Worm (Caenorhabditis elegans) whole organism, young adult: ENCODE measurements around the gene F58H1.2.

Source experiments
- B0336.3 ChIP-seq: fragments of 200-800 bp; sonication (Bioruptor generic); IDR thresholded peaks from 2 replicates; pipeline ENCODE4 v1.3.6; 2022; ENCODE audit warnings: missing genetic modification characterization, missing compliant biosample characterization
- F23B12.7 ChIP-seq: sonication (generic microtip); optimal IDR thresholded peaks from 2 replicates; lab custom pipeline; 2017; ENCODE audit warnings: missing genetic modification characterization, mild to moderate bottlenecking, missing compliant biosample characterization, antibody characterized with exemption, moderate library complexity; ENCODE audit not compliant: insufficient read depth
- F37B4.10 ChIP-seq: fragments of 200-800 bp; sonication (Bioruptor generic); IDR thresholded peaks from 2 replicates; pipeline ENCODE4 v1.3.6; 2022; ENCODE audit warnings: missing genetic modification characterization, missing compliant biosample characterization
- F55B11.4 ChIP-seq: sonication (generic microtip); optimal IDR thresholded peaks from 2 replicates; lab custom pipeline; 2016; ENCODE audit warnings: missing compliant biosample characterization, missing genetic modification characterization, borderline replicate concordance; ENCODE audit not compliant: insufficient read depth
- T07F8.4 ChIP-seq: sonication (generic microtip); optimal IDR thresholded peaks from 2 replicates; lab custom pipeline; 2016; ENCODE audit warnings: mild to moderate bottlenecking, missing genetic modification characterization, moderate library complexity, missing compliant biosample characterization
- Y53F4B.3 ChIP-seq: fragments of 200-800 bp; sonication (Bioruptor generic); IDR thresholded peaks from 2 replicates; pipeline ENCODE4 v1.3.6; 2022; ENCODE audit warnings: missing genetic modification reagents, missing genetic modification characterization, missing compliant biosample characterization
- Y53G8AR.9 ChIP-seq: fragments of 200-800 bp; sonication (Bioruptor generic); conservative IDR thresholded peaks from 2 replicates; pipeline ENCODE4 v1.3.6; 2022; ENCODE audit warnings: missing genetic modification reagents, missing genetic modification characterization, missing compliant biosample characterization
- Y56A3A.18 ChIP-seq: fragments of 200-800 bp; sonication (Bioruptor generic); IDR thresholded peaks from 2 replicates; pipeline ENCODE4 v1.3.6; 2022; ENCODE audit warnings: missing genetic modification reagents, missing genetic modification characterization, missing compliant biosample characterization
- akir-1 ChIP-seq: fragments of 200-800 bp; sonication (Bioruptor generic); optimal IDR thresholded peaks from 2 replicates; lab custom pipeline; 2018; ENCODE audit warnings: mild to moderate bottlenecking, missing genetic modification characterization, moderate library complexity, missing compliant biosample characterization
- aptf-3 ChIP-seq: fragments of 200-800 bp; sonication (Bioruptor generic); IDR thresholded peaks from 2 replicates; pipeline ENCODE4 v1.3.6; 2022; ENCODE audit warnings: missing genetic modification characterization, missing compliant biosample characterization
- attf-5 ChIP-seq: fragments of 200-800 bp; sonication (Bioruptor generic); optimal IDR thresholded peaks from 2 replicates; lab custom pipeline; 2018; ENCODE audit warnings: mild to moderate bottlenecking, missing genetic modification characterization, missing compliant biosample characterization
- bed-2 ChIP-seq: fragments of 200-800 bp; sonication (Bioruptor generic); IDR thresholded peaks from 2 replicates; pipeline ENCODE4 v1.3.6; 2022; ENCODE audit warnings: missing genetic modification reagents, missing genetic modification characterization, missing compliant biosample characterization
- ceh-27 ChIP-seq: fragments of 200-800 bp; sonication (Bioruptor generic); optimal IDR thresholded peaks from 2 replicates; lab custom pipeline; 2018; ENCODE audit warnings: mild to moderate bottlenecking, missing genetic modification characterization, moderate library complexity, missing compliant biosample characterization
- ceh-40 ChIP-seq: fragments of 200-800 bp; sonication (Bioruptor generic); IDR thresholded peaks from 2 replicates; pipeline ENCODE4 v1.3.6; 2022; ENCODE audit warnings: missing genetic modification characterization, missing compliant biosample characterization
- ceh-58 ChIP-seq: fragments of 200-800 bp; sonication (Bioruptor generic); IDR thresholded peaks from 2 replicates; pipeline ENCODE4 v1.3.6; 2022; ENCODE audit warnings: missing genetic modification characterization, missing compliant biosample characterization
- ceh-79 ChIP-seq: sonication (generic microtip); optimal IDR thresholded peaks from 2 replicates; lab custom pipeline; 2017; ENCODE audit warnings: mild to moderate bottlenecking, missing genetic modification characterization, missing compliant biosample characterization
- dox-1 ChIP-seq: fragments of 200-800 bp; sonication (Bioruptor generic); IDR thresholded peaks from 2 replicates; pipeline ENCODE4 v1.3.6; 2022; ENCODE audit warnings: missing genetic modification reagents, missing genetic modification characterization, missing compliant biosample characterization
- efl-1 ChIP-seq: fragments of 150-350 bp; optimal IDR thresholded peaks from 2 replicates; lab custom pipeline; 2014; ENCODE audit warnings: missing biosample characterization, missing genetic modification reagents, missing genetic modification characterization
- egl-44 ChIP-seq: fragments of 200-800 bp; sonication (Bioruptor generic); IDR thresholded peaks from 2 replicates; pipeline ENCODE4 v1.3.6; 2022; ENCODE audit warnings: missing genetic modification reagents, missing genetic modification characterization, missing compliant biosample characterization
- ekl-4 ChIP-seq: fragments of 200-800 bp; sonication (Bioruptor generic); IDR thresholded peaks from 2 replicates; pipeline ENCODE4 v1.3.6; 2022; ENCODE audit warnings: missing genetic modification reagents, missing genetic modification characterization, missing compliant biosample characterization
- fkh-3 ChIP-seq: sonication (generic microtip); optimal IDR thresholded peaks from 2 replicates; lab custom pipeline; 2016; ENCODE audit warnings: mild to moderate bottlenecking, missing genetic modification characterization, missing compliant biosample characterization
- hlh-12 ChIP-seq: sonication (generic microtip); optimal IDR thresholded peaks from 2 replicates; lab custom pipeline; 2016; ENCODE audit warnings: missing genetic modification characterization, missing compliant biosample characterization
- hrde-1 ChIP-seq: sonication (generic microtip); optimal IDR thresholded peaks from 2 replicates; lab custom pipeline; 2016; ENCODE audit warnings: missing genetic modification characterization, mild to moderate bottlenecking, missing compliant biosample characterization, moderate library complexity, missing genotype, missing genetic modification reagents, borderline replicate concordance
- let-607 ChIP-seq, 2 experiments: fragments of 200-800 bp in 1 of 2; sonication (Bioruptor generic) in 1 of 2; sonication (generic microtip) in 1 of 2; optimal IDR thresholded peaks; 2 replicates each; lab custom pipeline; 2016 to 2018; ENCODE audit warnings: mild to moderate bottlenecking in 2 of 2, missing compliant biosample characterization in 2 of 2, missing genetic modification characterization in 2 of 2, moderate library complexity in 2 of 2, missing genotype in 1 of 2
- lin-26 ChIP-seq: fragments of 200-800 bp; sonication (Bioruptor generic); IDR thresholded peaks from 2 replicates; pipeline ENCODE4 v1.3.6; 2022; ENCODE audit warnings: missing genetic modification reagents, missing genetic modification characterization, missing compliant biosample characterization
- madf-3 ChIP-seq: fragments of 200-800 bp; sonication (Bioruptor generic); IDR thresholded peaks from 2 replicates; pipeline ENCODE4 v1.3.6; 2022; ENCODE audit warnings: missing genetic modification reagents, missing genetic modification characterization, missing compliant biosample characterization
- mcd-1 ChIP-seq: fragments of 200-800 bp; sonication (Bioruptor generic); IDR thresholded peaks from 2 replicates; pipeline ENCODE4 v1.3.6; 2022; ENCODE audit warnings: missing genetic modification reagents, missing genetic modification characterization, missing compliant biosample characterization
- mel-28 ChIP-seq: sonication (generic microtip); optimal IDR thresholded peaks from 2 replicates; lab custom pipeline; 2016; ENCODE audit warnings: borderline replicate concordance, mild to moderate bottlenecking, missing genetic modification characterization, missing compliant biosample characterization
- nfya-1 ChIP-seq: sonication (generic microtip); optimal IDR thresholded peaks from 2 replicates; lab custom pipeline; 2017; ENCODE audit warnings: antibody characterized with exemption, missing compliant biosample characterization, missing genetic modification characterization, borderline replicate concordance; ENCODE audit not compliant: insufficient read depth
- nfya-2 ChIP-seq: fragments of 200-800 bp; sonication (Bioruptor generic); IDR thresholded peaks from 2 replicates; pipeline ENCODE4 v1.3.6; 2022; ENCODE audit warnings: missing genetic modification reagents, missing genetic modification characterization, missing compliant biosample characterization
- nhr-80 ChIP-seq: sonication (generic microtip); optimal IDR thresholded peaks from 2 replicates; lab custom pipeline; 2016; ENCODE audit warnings: missing genetic modification characterization, missing compliant biosample characterization
- nhr-90 ChIP-seq: sonication (generic microtip); optimal IDR thresholded peaks from 2 replicates; lab custom pipeline; 2016; ENCODE audit warnings: missing genotype, mild to moderate bottlenecking, missing genetic modification characterization, missing compliant biosample characterization
- pha-4 ChIP-seq: fragments of 150-350 bp; sonication (generic microtip); optimal IDR thresholded peaks from 2 replicates; lab custom pipeline; 2014; ENCODE audit warnings: missing biosample characterization, missing genetic modification reagents, missing genetic modification characterization
- sea-2 ChIP-seq: fragments of 200-800 bp; sonication (Bioruptor generic); IDR thresholded peaks from 2 replicates; pipeline ENCODE4 v1.3.6; 2022; ENCODE audit warnings: missing genetic modification characterization, missing compliant biosample characterization
- snpc-1.1 ChIP-seq: sonication (generic microtip); optimal IDR thresholded peaks from 2 replicates; lab custom pipeline; 2017; ENCODE audit warnings: missing genetic modification characterization, mild to moderate bottlenecking, missing compliant biosample characterization, antibody characterized with exemption, moderate library complexity, missing genotype, missing genetic modification reagents; ENCODE audit not compliant: insufficient read depth
- snpc-1.3 ChIP-seq: sonication (generic microtip); optimal IDR thresholded peaks from 2 replicates; lab custom pipeline; 2017; ENCODE audit warnings: missing genetic modification characterization, mild to moderate bottlenecking, missing compliant biosample characterization, antibody characterized with exemption, moderate library complexity, missing genotype, missing genetic modification reagents; ENCODE audit not compliant: insufficient read depth
- unc-130 ChIP-seq: sonication (generic microtip); optimal IDR thresholded peaks from 2 replicates; lab custom pipeline; 2016; ENCODE audit warnings: missing genetic modification reagents, missing genetic modification characterization, missing compliant biosample characterization
- unc-62 ChIP-seq: fragments of 150-350 bp; optimal IDR thresholded peaks from 2 replicates; lab custom pipeline; 2014; ENCODE audit warnings: missing biosample characterization, missing genetic modification reagents, missing genetic modification characterization
- zfh-2 ChIP-seq: fragments of 200-800 bp; sonication (Bioruptor generic); conservative IDR thresholded peaks from 2 replicates; pipeline ENCODE4 v1.3.6; 2022; ENCODE audit warnings: missing genetic modification reagents, missing genetic modification characterization, missing compliant biosample characterization
- ztf-25 ChIP-seq: fragments of 200-800 bp; sonication (Bioruptor generic); IDR thresholded peaks from 2 replicates; pipeline ENCODE4 v1.3.6; 2022; ENCODE audit warnings: missing genetic modification reagents, missing genetic modification characterization, missing compliant biosample characterization
- ztf-6 ChIP-seq: fragments of 200-800 bp; sonication (Bioruptor generic); IDR thresholded peaks from 2 replicates; pipeline ENCODE4 v1.3.6; 2022; ENCODE audit warnings: missing genetic modification reagents, missing genetic modification characterization, missing compliant biosample characterization

F58H1.2 gene

DNA sequence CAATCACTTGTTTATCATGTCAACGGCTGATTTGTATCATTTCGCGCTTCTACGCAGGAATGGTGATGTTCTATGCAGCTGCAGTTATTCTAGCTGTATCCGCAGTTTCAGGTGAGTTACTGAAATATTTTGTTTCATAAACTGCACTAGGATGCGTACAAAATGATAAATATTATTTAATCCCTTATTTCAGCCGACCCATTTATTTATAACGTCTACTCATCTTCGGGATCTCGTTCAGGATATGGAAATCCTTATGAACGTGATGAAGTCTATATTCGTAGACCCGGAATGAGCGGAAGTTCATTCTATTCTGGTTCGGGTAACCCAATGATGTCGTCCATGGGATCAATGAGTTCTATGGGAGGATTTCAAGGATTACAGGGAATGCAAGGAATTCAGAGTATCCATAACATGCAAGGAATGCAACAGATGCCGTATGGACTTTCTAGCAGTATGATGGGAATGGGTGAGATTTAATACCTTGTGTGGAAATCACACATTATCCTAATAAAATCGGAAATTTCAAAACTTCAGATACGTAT lies at the start of gene F58H1.2:
Gene F58H1.2 (plus strand): TSS at position 51 of the 545 bp plus-strand sequence.
- TF ChIP-seq Y53F4B.3 (GFP tag; lab: Robert Waterston, UW) (no peak), ztf-25 (GFP tag; lab: Robert Waterston, UW) (no peak), nhr-80 (tag; lab: Kevin White, UChicago) (no peak), aptf-3 (GFP tag; lab: Robert Waterston, UW) (no peak), hrde-1 (tag; lab: Kevin White, UChicago) (no peak), ceh-79 (tag; lab: Kevin White, UChicago) (no peak), dox-1 (no peak), nhr-90 (no peak), Y56A3A.18 (GFP tag; lab: Robert Waterston, UW) (no peak), attf-5 (GFP tag; lab: Kevin White, UChicago) (no peak)
- TF ChIP-seq, all 124 proteins: peak for 0

DNA sequence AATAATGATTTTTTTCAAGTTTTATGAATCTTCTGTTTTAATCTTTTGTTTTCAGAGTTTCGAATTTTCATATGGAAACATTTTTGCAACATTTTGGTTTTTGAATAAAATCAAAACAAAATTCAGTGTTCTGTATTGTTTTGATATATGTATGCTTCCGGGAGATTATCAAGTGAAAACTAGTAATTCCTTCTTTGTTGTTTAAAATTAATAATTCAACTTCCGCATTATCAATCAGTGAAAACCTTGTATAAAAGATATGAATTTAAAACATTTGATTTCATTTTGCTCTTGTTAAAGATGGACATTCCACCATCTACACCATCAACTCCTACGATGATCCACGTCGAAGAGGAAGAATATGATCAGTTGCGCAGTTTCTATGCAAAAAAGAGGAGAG lies 49.2 kb upstream of the F58H1.2 start, which contains the start of gene sulp-5:
Gene sulp-5 (plus strand): TSS at position 301 of the 400 bp plus-strand sequence.
- no peak for TF ChIP-seq let-607 (tag; optimal IDR thresholded peaks at IDR 0.05; lab: Kevin White, UChicago)
- TF ChIP-seq mcd-1 (GFP tag; lab: Robert Waterston, UW): no peak
- TF ChIP-seq ztf-6 (GFP tag; lab: Robert Waterston, UW): no peak
- no peak for TF ChIP-seq nfya-2
- TF ChIP-seq, all 124 proteins: peak for 0

DNA sequence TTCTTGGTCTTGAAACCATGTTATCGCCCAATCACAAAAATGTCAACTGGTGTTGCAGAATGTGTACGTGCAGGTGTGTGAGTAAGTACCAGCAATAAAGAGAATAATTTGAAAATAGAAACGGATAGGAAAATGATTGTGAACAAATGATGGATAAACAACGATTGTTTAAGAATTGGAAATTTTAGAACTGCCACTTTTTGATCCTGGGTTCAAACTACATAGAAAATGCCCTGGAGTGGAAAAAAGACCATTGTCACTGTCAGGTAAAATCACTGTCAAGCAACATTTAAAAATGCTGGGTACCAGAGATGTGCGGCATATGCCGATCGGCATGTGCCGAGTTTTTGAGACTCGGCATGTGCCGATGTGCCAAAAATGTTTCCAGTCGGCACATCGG lies 45.7 kb upstream of the F58H1.2 start:
- TF ChIP-seq egl-44: no peak
- no peak for TF ChIP-seq nfya-1 (tag; lab: Kevin White, UChicago)
- TF ChIP-seq fkh-3 (tag; lab: Kevin White, UChicago): no peak
- TF ChIP-seq ceh-58 (GFP tag; lab: Robert Waterston, UW): no peak
- no peak for TF ChIP-seq bed-2 (GFP tag; lab: Robert Waterston, UW)

DNA sequence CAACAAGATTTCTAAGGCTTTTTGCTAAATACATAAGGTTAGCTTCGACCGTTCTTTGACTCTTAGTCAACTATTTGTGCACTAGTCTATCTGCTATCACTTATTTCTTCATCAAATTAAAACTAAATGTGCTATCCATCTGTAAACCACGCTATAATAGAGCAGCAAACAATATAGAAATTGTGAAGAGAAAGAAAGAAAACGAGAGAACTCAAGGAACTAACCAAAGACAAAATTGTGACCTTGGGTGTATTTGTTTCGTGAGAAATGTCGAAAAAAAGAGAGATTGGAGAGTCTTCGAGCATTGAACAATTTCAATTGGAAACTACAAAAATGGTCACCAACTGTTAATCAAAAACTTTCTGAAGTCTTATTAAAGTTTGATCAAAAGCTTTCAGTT lies 43.8 kb upstream of the F58H1.2 start:
- TF ChIP-seq unc-62 (GFP tag; lab: Kevin White, UChicago): no peak
- peak; percentile 75 for TF ChIP-seq nhr-80 (tag; lab: Kevin White, UChicago)
- no peak for TF ChIP-seq sea-2 (GFP tag; lab: Robert Waterston, UW)
- peak; percentile 33 for TF ChIP-seq pha-4
- TF ChIP-seq lin-26: no peak

DNA sequence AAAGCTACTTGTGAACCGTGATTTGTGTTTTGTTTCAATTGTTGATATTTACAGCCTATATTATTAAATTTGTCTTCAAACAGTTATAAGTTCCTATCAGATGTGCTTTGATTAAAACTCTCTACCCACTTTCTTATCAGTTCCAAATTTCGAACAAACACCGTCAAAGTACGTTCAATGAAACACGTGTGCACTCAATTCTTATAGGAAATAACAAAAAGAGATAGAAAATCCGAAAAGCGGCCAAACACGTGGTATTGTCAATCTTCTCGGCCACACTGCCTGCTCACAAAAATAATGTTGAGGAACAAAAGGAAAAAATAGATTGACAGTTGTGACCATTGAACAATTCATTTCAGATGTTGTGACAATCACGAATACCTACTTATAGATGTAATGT lies 43.0 kb upstream of the F58H1.2 start:
- TF ChIP-seq snpc-1.1 (tag; lab: Kevin White, UChicago) (no peak), zfh-2 (GFP tag; lab: Robert Waterston, UW) (no peak), efl-1 (no peak), dox-1 (no peak), ceh-27 (GFP tag; lab: Kevin White, UChicago) (no peak), F37B4.10 (GFP tag; lab: Robert Waterston, UW) (no peak), T07F8.4 (tag; lab: Kevin White, UChicago) (no peak), akir-1 (no peak), F23B12.7 (tag; lab: Kevin White, UChicago) (no peak), ceh-58 (GFP tag; lab: Robert Waterston, UW) (no peak), B0336.3 (GFP tag; lab: Robert Waterston, UW) (peak; percentile 43; the same call in 1 of the 2 replicates), ekl-4 (GFP tag; lab: Robert Waterston, UW) (no peak), mel-28 (no peak), snpc-1.3 (tag; lab: Kevin White, UChicago) (no peak), Y53G8AR.9 (no peak), ceh-40 (GFP tag; lab: Robert Waterston, UW) (no peak), hlh-12 (tag; lab: Kevin White, UChicago) (no peak), unc-130 (no peak), madf-3 (GFP tag; lab: Robert Waterston, UW) (no peak), unc-62 (GFP tag; lab: Kevin White, UChicago) (no peak), F55B11.4 (no peak)
